Worm (Caenorhabditis elegans) whole organism, L4/young adult: ENCODE data around the gene srt-15.

ENCODE experiments used
- W03F9.2 ChIP-seq: fragments of 150-350 bp; optimal IDR thresholded peaks from 2 replicates; lab custom pipeline; 2014; ENCODE audit warnings: missing biosample characterization, missing genetic modification characterization
- dao-5 ChIP-seq: sonication (generic microtip); optimal IDR thresholded peaks from 2 replicates; lab custom pipeline; 2016; ENCODE audit warnings: missing genotype, missing genetic modification characterization, moderate library complexity, missing compliant biosample characterization
- him-1 ChIP-seq: sonication (generic microtip); optimal IDR thresholded peaks from 2 replicates; lab custom pipeline; 2016; ENCODE audit warnings: missing genotype, missing genetic modification reagents, missing genetic modification characterization, missing compliant biosample characterization

ce11 chrV:3088768-3089167 is 26.8 kb upstream of the srt-15 start, which contains the start of gene acs-21:
- no peak for TF ChIP-seq dao-5 (tag; lab: Kevin White, UChicago)
- no peak for TF ChIP-seq W03F9.2 (tag; lab: Kevin White, UChicago)
- TF ChIP-seq him-1, result no peak
